3 fruit fly cellular contexts compared by ENCODE assay signal in the genomic region with DNA sequence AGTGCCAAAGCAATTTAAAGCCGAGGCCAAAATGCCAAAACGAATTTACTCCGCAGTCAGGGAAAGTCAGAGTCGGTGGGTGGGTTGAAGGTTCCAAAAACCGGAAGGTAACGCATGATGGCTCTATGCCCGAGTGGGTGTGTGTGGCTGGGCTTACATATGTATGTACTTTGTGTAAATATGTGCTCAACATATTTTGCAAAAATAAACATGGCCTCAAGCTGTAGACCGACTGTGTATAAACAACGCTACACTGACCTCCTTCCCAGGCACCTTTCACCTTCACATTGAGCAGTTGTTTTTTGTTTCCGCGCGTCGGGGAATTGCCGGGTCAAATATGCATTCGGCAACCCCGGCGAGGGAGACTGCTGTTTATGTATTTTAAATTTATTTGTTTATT.
A peak's percentile ranks its signal among the peaks of the same experiment; 100 is the strongest.
TF ChIP-seq lines count a peak whose summit lies in the region.

No protein-coding gene starts in this region.

- TF ChIP-seq CTCF in whole organism, embryonic (GFP tag; optimal IDR thresholded peaks at IDR 0.05; lab: Kevin White, UChicago): no peak

TF ChIP-seq in whole organism, embryonic, 481 proteins besides CTCF, POLR2A, EP300 and RAD21 (continues in another document):
- TF ChIP-seq CG11560 (tag; IDR thresholded peaks at IDR 0.05; lab: Robert Waterston, UW) (no peak), luna (GFP tag; optimal IDR thresholded peaks at IDR 0.05; lab: Kevin White, UChicago) (no peak), nerfin-2 (GFP tag; IDR thresholded peaks at IDR 0.05; lab: Robert Waterston, UW; ENCODE audit: partially characterized antibody) (no peak), Stat92E (GFP tag; optimal IDR thresholded peaks at IDR 0.05; lab: Kevin White, UChicago) (no peak), CG14050 (GFP tag; IDR thresholded peaks at IDR 0.05; lab: Robert Waterston, UW) (no peak), CG34422 (GFP tag; IDR thresholded peaks at IDR 0.05; lab: Robert Waterston, UW) (no peak), lov (optimal IDR thresholded peaks at IDR 0.05; lab: Kevin White, UChicago) (no peak), lov (GFP tag; IDR thresholded peaks at IDR 0.05; lab: Robert Waterston, UW) (0 out of 3 replicates have a peak, but pooled peaks have one; percentile 23), tll (GFP tag; optimal IDR thresholded peaks at IDR 0.05; lab: Kevin White, UChicago) (peak in 1 of 2 experiments; percentile 83), jigr1 (GFP tag; IDR thresholded peaks at IDR 0.05; lab: Robert Waterston, UW) (no peak), fd3F (GFP tag; optimal IDR thresholded peaks at IDR 0.05; lab: Kevin White, UChicago) (no peak), fd102C (GFP tag; optimal IDR thresholded peaks at IDR 0.05; lab: Kevin White, UChicago) (peak; percentile 34), dysf (GFP tag; IDR thresholded peaks at IDR 0.05; lab: Robert Waterston, UW) (no peak), CG6254 (GFP tag; optimal IDR thresholded peaks at IDR 0.05; lab: Kevin White, UChicago) (no peak), yki (optimal IDR thresholded peaks at IDR 0.05; lab: Kevin White, UChicago) (no peak), Atf-2 (GFP tag; optimal IDR thresholded peaks at IDR 0.05; lab: Kevin White, UChicago) (no peak), CG8478 (optimal IDR thresholded peaks at IDR 0.05; lab: Kevin White, UChicago) (no peak), prd (optimal IDR thresholded peaks at IDR 0.05; lab: Kevin White, UChicago) (no peak), prd (GFP tag; IDR thresholded peaks at IDR 0.05; lab: Robert Waterston, UW) (peak; percentile 32; the same call in 1 of the 3 replicates), NC2β (GFP tag; optimal IDR thresholded peaks at IDR 0.05; lab: Kevin White, UChicago) (no peak), otp (GFP tag; IDR thresholded peaks at IDR 0.05; lab: Robert Waterston, UW) (no peak), CG4404 (GFP tag; IDR thresholded peaks at IDR 0.05; lab: Robert Waterston, UW) (no peak), CrebB (tag; optimal IDR thresholded peaks at IDR 0.05; lab: Kevin White, UChicago) (no peak), pfk (GFP tag; optimal IDR thresholded peaks at IDR 0.05; lab: Kevin White, UChicago) (no peak), sr (GFP tag; IDR thresholded peaks at IDR 0.05; lab: Robert Waterston, UW) (no peak), CG7745 (tag; optimal IDR thresholded peaks at IDR 0.05; lab: Kevin White, UChicago) (no peak), HmgD (GFP tag; optimal IDR thresholded peaks at IDR 0.05; lab: Kevin White, UChicago) (no peak), h (optimal IDR thresholded peaks at IDR 0.05; lab: Kevin White, UChicago) (no peak), MESR4 (GFP tag; optimal IDR thresholded peaks at IDR 0.05; lab: Kevin White, UChicago) (no peak), CG11696 (GFP tag; IDR thresholded peaks at IDR 0.05; lab: Robert Waterston, UW) (no peak)

TF ChIP-seq in whole organism, prepupa, 60 proteins besides CTCF, POLR2A, EP300 and RAD21:
- TF ChIP-seq CG3032 (tag; optimal IDR thresholded peaks at IDR 0.05; lab: Kevin White, UChicago) (no peak), CG1621 (tag; optimal IDR thresholded peaks at IDR 0.05; lab: Kevin White, UChicago) (no peak), vri (GFP tag; optimal IDR thresholded peaks at IDR 0.05; lab: Kevin White, UChicago) (no peak), CG8319 (GFP tag; optimal IDR thresholded peaks at IDR 0.05; lab: Kevin White, UChicago) (no peak), fkh (GFP tag; optimal IDR thresholded peaks at IDR 0.05; lab: Kevin White, UChicago) (peak; percentile 46)
TF ChIP-seq in whole organism, prepupa: peak in this region for 1.

TF ChIP-seq in whole organism, wandering third instar larva, 38 proteins besides CTCF, POLR2A, EP300 and RAD21:
- no peak for TF ChIP-seq dmrt93B (GFP tag; optimal IDR thresholded peaks at IDR 0.05; lab: Kevin White, UChicago)
- no peak for TF ChIP-seq woc (GFP tag; optimal IDR thresholded peaks at IDR 0.05; lab: Kevin White, UChicago)
- TF ChIP-seq Hnf4 (GFP tag; optimal IDR thresholded peaks at IDR 0.05; lab: Kevin White, UChicago): no peak
- no peak for TF ChIP-seq psq (GFP tag; optimal IDR thresholded peaks at IDR 0.05; lab: Kevin White, UChicago)
- TF ChIP-seq dl (GFP tag; optimal IDR thresholded peaks at IDR 0.05; lab: Kevin White, UChicago; ENCODE audit: insufficient read depth in 1 of 2, partially characterized antibody in 2 of 2): no peak
- no peak for TF ChIP-seq GATAd (GFP tag; optimal IDR thresholded peaks at IDR 0.05; lab: Kevin White, UChicago)
- no peak for TF ChIP-seq Dif (GFP tag; optimal IDR thresholded peaks at IDR 0.05; lab: Kevin White, UChicago; ENCODE audit: partially characterized antibody)
- peak; percentile 3 for TF ChIP-seq h (GFP tag; optimal IDR thresholded peaks at IDR 0.05; lab: Kevin White, UChicago)
- TF ChIP-seq sv (GFP tag; optimal IDR thresholded peaks at IDR 0.05; lab: Kevin White, UChicago): no peak
- TF ChIP-seq HLH106 (tag; optimal IDR thresholded peaks at IDR 0.05; lab: Kevin White, UChicago): no peak
- TF ChIP-seq rgr (GFP tag; optimal IDR thresholded peaks at IDR 0.05; lab: Kevin White, UChicago): peak; percentile 19
- no peak for TF ChIP-seq pan (optimal IDR thresholded peaks at IDR 0.05; lab: Kevin White, UChicago)
- TF ChIP-seq Hr83 (GFP tag; optimal IDR thresholded peaks at IDR 0.05; lab: Kevin White, UChicago; ENCODE audit: poor library complexity, severe bottlenecking): peak; percentile 3
- TF ChIP-seq tai (GFP tag; optimal IDR thresholded peaks at IDR 0.05; lab: Kevin White, UChicago): no peak
- TF ChIP-seq br (GFP tag; optimal IDR thresholded peaks at IDR 0.05; lab: Kevin White, UChicago): no peak
- peak; percentile 21 for TF ChIP-seq fru (GFP tag; optimal IDR thresholded peaks at IDR 0.05; lab: Kevin White, UChicago)
- no peak for TF ChIP-seq Myc (optimal IDR thresholded peaks at IDR 0.05; lab: Kevin White, UChicago)
- TF ChIP-seq OdsH (GFP tag; optimal IDR thresholded peaks at IDR 0.05; lab: Kevin White, UChicago): peak; percentile 17
- no peak for TF ChIP-seq foxo (GFP tag; optimal IDR thresholded peaks at IDR 0.05; lab: Kevin White, UChicago)
- no peak for TF ChIP-seq sage (GFP tag; optimal IDR thresholded peaks at IDR 0.05; lab: Kevin White, UChicago)
- TF ChIP-seq Hr78 (GFP tag; optimal IDR thresholded peaks at IDR 0.05; lab: Kevin White, UChicago): no peak
